Worm (Caenorhabditis elegans): ENCODE measurements around the gene H12D21.5.

DNA sequence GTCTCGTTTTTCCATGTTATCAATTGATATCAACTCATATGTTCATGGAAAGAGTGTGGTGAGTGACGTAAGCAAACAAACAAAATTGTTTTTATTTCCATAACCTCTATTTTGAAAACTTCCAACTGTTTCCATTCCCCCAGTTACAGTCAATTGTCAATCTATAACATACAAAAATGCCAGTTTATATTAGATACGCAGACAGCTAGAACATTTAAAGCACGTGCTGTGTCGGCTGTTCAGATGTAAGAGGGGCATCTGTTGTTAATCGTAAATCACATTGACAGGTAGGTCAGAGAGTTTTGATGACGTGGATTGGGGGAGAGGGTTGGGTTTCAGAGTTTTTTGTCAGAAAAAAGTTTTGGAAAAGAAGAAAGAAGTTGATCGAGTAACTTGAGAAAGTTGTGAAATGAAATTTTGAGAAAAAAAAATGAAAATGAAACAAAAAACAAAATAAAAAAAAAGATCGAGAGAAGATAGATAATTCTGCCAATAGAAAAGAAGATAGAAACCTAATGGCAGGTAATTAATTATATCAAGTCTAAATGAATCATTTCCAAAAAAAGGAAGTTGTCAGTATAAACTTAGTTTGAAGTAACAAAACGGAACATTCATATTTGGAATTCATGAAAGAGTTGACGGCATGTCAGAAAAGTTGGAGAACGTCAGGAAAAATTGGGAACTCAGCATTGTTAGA lies 45.1 kb upstream of the H12D21.5 start:
- TF ChIP-seq snpc-4 (tag; optimal IDR thresholded peaks at IDR 0.05) (no peak), blmp-1 (tag; optimal IDR thresholded peaks at IDR 0.05) (no peak), ztf-11 (tag; optimal IDR thresholded peaks at IDR 0.05) (no peak)
